Fruit fly (Drosophila melanogaster): ENCODE results near the gene Spt6.

dm6 chrX:6311516-6311915, 43.9 kb downstream of the Spt6 start:
- no peak for TF ChIP-seq Dfd (GFP tag; optimal IDR thresholded peaks at IDR 0.05)
- TF ChIP-seq psq (GFP tag; optimal IDR thresholded peaks at IDR 0.05) = no peak
- no peak for TF ChIP-seq usp (GFP tag; optimal IDR thresholded peaks at IDR 0.05)
- TF ChIP-seq fru (GFP tag; optimal IDR thresholded peaks at IDR 0.05) = no peak
- no peak for TF ChIP-seq ey (GFP tag; optimal IDR thresholded peaks at IDR 0.05)
- TF ChIP-seq Abd-B (GFP tag; optimal IDR thresholded peaks at IDR 0.05) = no peak
- no peak for TF ChIP-seq Vsx2 (GFP tag; optimal IDR thresholded peaks at IDR 0.05; ENCODE audit: partially characterized antibody)
- TF ChIP-seq tai (GFP tag; optimal IDR thresholded peaks at IDR 0.05) = no peak
